Worm (Caenorhabditis elegans) whole organism, L4 larva: ENCODE measurements around the gene C14C6.2.

ENCODE experiments used
- D1046.2 ChIP-seq: fragments of 200-800 bp; sonication (Bioruptor generic); IDR thresholded peaks from 2 replicates; pipeline ENCODE4 v1.3.6; 2022; ENCODE audit warnings: missing genetic modification characterization, missing compliant biosample characterization
- F37D6.2 ChIP-seq: sonication (generic microtip); optimal IDR thresholded peaks from 2 replicates; lab custom pipeline; 2016; ENCODE audit warnings: mild to moderate bottlenecking, missing genetic modification characterization, missing compliant biosample characterization
- F44E2.7 ChIP-seq: fragments of 200-800 bp; sonication (Bioruptor generic); IDR thresholded peaks from 2 replicates; pipeline ENCODE4 v2.1.2; 2022; ENCODE audit warnings: missing genetic modification characterization, missing compliant biosample characterization
- F49E8.2 ChIP-seq: sonication (generic microtip); optimal IDR thresholded peaks from 2 replicates; lab custom pipeline; 2016; ENCODE audit warnings: missing compliant biosample characterization, mild to moderate bottlenecking, missing genetic modification characterization, borderline replicate concordance
- T20F7.1 ChIP-seq: fragments of 200-800 bp; sonication (Bioruptor generic); optimal IDR thresholded peaks from 2 replicates; lab custom pipeline; 2018; ENCODE audit warnings: mild to moderate bottlenecking, missing genetic modification characterization, missing compliant biosample characterization
- aly-2 ChIP-seq: sonication (generic microtip); optimal IDR thresholded peaks from 2 replicates; lab custom pipeline; 2018; ENCODE audit warnings: missing biosample characterization, missing genetic modification characterization
- ceh-20 ChIP-seq: fragments of 200-800 bp; sonication (Bioruptor generic); IDR thresholded peaks from 2 replicates; pipeline ENCODE4 v1.3.6; 2022; ENCODE audit warnings: missing genetic modification reagents, missing genetic modification characterization, missing compliant biosample characterization
- ceh-82 ChIP-seq: sonication (generic microtip); optimal IDR thresholded peaks from 2 replicates; lab custom pipeline; 2017; ENCODE audit warnings: missing biosample characterization, missing genetic modification characterization
- daf-12 ChIP-seq: fragments of 150-350 bp; optimal IDR thresholded peaks from 2 replicates; lab custom pipeline; 2014; ENCODE audit warnings: missing biosample characterization, missing genetic modification reagents, missing genetic modification characterization
- daf-19 ChIP-seq: fragments of 200-800 bp; sonication (Bioruptor generic); conservative IDR thresholded peaks from 2 replicates; pipeline ENCODE4 v1.3.6; 2022; ENCODE audit warnings: missing genetic modification characterization, missing compliant biosample characterization
- daf-8 ChIP-seq: fragments of 200-800 bp; sonication (Bioruptor generic); IDR thresholded peaks from 2 replicates; pipeline ENCODE4 v1.3.6; 2022; ENCODE audit warnings: missing genetic modification characterization, missing compliant biosample characterization
- dmd-8 ChIP-seq: fragments of 200-800 bp; sonication (Bioruptor generic); IDR thresholded peaks from 2 replicates; pipeline ENCODE4 v1.3.6; 2022; ENCODE audit warnings: missing genetic modification characterization, missing compliant biosample characterization
- dmd-9 ChIP-seq: fragments of 200-800 bp; sonication (Bioruptor generic); IDR thresholded peaks from 2 replicates; pipeline ENCODE4 v1.3.6; 2022; ENCODE audit warnings: missing genetic modification reagents, missing genetic modification characterization, missing compliant biosample characterization
- gei-8 ChIP-seq: fragments of 200-800 bp; sonication (Bioruptor generic); optimal IDR thresholded peaks from 2 replicates; lab custom pipeline; 2018; ENCODE audit warnings: mild to moderate bottlenecking, missing genetic modification characterization, missing compliant biosample characterization
- hif-1 ChIP-seq, 2 experiments: sonication (generic microtip); optimal IDR thresholded peaks; 2 replicates each; lab custom pipeline; 2016 to 2017; ENCODE audit warnings: missing compliant biosample characterization in 2 of 2, missing genetic modification characterization in 2 of 2, missing genetic modification reagents in 2 of 2, missing genotype in 2 of 2, mild to moderate bottlenecking in 1 of 2
- hlh-30 ChIP-seq: sonication (generic microtip); optimal IDR thresholded peaks from 2 replicates; lab custom pipeline; 2017; ENCODE audit warnings: antibody characterized with exemption, mild to moderate bottlenecking, missing genetic modification characterization, missing compliant biosample characterization; ENCODE audit not compliant: insufficient read depth
- jun-1 ChIP-seq: fragments of 150-350 bp; optimal IDR thresholded peaks from 2 replicates; lab custom pipeline; 2014; ENCODE audit warnings: missing biosample characterization, missing genetic modification reagents, missing genetic modification characterization
- lin-1 ChIP-seq: fragments of 200-800 bp; sonication (Bioruptor generic); IDR thresholded peaks from 2 replicates; pipeline ENCODE4 v1.3.6; 2022; ENCODE audit warnings: missing genetic modification reagents, missing genetic modification characterization, missing compliant biosample characterization
- lin-15B ChIP-seq: fragments of 150-350 bp; sonication (generic microtip); optimal IDR thresholded peaks from 3 replicates; lab custom pipeline; 2014; ENCODE audit warnings: missing biosample characterization, missing genetic modification characterization
- lin-29 ChIP-seq: fragments of 200-800 bp; sonication (Bioruptor generic); IDR thresholded peaks from 2 replicates; pipeline ENCODE4 v1.3.6; 2022; ENCODE audit warnings: missing genetic modification reagents, missing genetic modification characterization, missing compliant biosample characterization
- lin-39 ChIP-seq: fragments of 150-350 bp; optimal IDR thresholded peaks from 2 replicates; lab custom pipeline; 2014; ENCODE audit warnings: missing biosample characterization, missing genetic modification reagents, missing genetic modification characterization
- madf-5 ChIP-seq, 2 experiments: fragments of 200-800 bp; sonication (Bioruptor generic); IDR thresholded peaks; 2 replicates each; pipeline ENCODE4 v1.3.6; 2022; ENCODE audit warnings: missing compliant biosample characterization in 2 of 2, missing genetic modification characterization in 2 of 2
- madf-9 ChIP-seq: fragments of 200-800 bp; sonication (Bioruptor generic); conservative IDR thresholded peaks from 2 replicates; pipeline ENCODE4 v1.3.6; 2022; ENCODE audit warnings: missing genetic modification reagents, missing genetic modification characterization, missing compliant biosample characterization
- mdt-29 ChIP-seq: fragments of 200-800 bp; sonication (Bioruptor generic); IDR thresholded peaks from 2 replicates; pipeline ENCODE4 v1.3.6; 2022; ENCODE audit warnings: missing genetic modification reagents, missing genetic modification characterization, missing compliant biosample characterization
- mep-1 ChIP-seq: fragments of 150-350 bp; sonication (generic microtip); optimal IDR thresholded peaks from 3 replicates; lab custom pipeline; 2014; ENCODE audit warnings: missing biosample characterization, missing genetic modification characterization
- nhr-11 ChIP-seq: fragments of 150-350 bp; optimal IDR thresholded peaks from 2 replicates; lab custom pipeline; 2014; ENCODE audit warnings: missing biosample characterization, missing genetic modification characterization
- nhr-25 ChIP-seq: sonication (generic microtip); optimal IDR thresholded peaks from 2 replicates; lab custom pipeline; 2017; ENCODE audit warnings: missing genetic modification characterization, mild to moderate bottlenecking, missing compliant biosample characterization, antibody characterized with exemption, moderate library complexity, borderline replicate concordance; ENCODE audit not compliant: insufficient read depth
- nhr-28 ChIP-seq: fragments of 150-350 bp; optimal IDR thresholded peaks from 2 replicates; lab custom pipeline; 2014; ENCODE audit warnings: missing biosample characterization, missing genetic modification characterization
- nhr-41 ChIP-seq: fragments of 200-800 bp; sonication (Bioruptor generic); IDR thresholded peaks from 2 replicates; pipeline ENCODE4 v1.3.6; 2022; ENCODE audit warnings: missing genetic modification reagents, missing genetic modification characterization, missing compliant biosample characterization
- nhr-42 ChIP-seq: fragments of 200-800 bp; sonication (Bioruptor generic); IDR thresholded peaks from 2 replicates; pipeline ENCODE4 v1.3.6; 2022; ENCODE audit warnings: missing genetic modification characterization, missing compliant biosample characterization
- nhr-48 ChIP-seq: sonication (generic microtip); optimal IDR thresholded peaks from 2 replicates; lab custom pipeline; 2016; ENCODE audit warnings: mild to moderate bottlenecking, missing genetic modification characterization, missing compliant biosample characterization
- skn-1 ChIP-seq: fragments of 150-350 bp; optimal IDR thresholded peaks from 2 replicates; lab custom pipeline; 2014; ENCODE audit warnings: missing biosample characterization, missing genetic modification characterization
- snpc-1.2 ChIP-seq: fragments of 200-800 bp; sonication (Bioruptor generic); IDR thresholded peaks from 2 replicates; pipeline ENCODE4 v1.3.6; 2022; ENCODE audit warnings: missing genetic modification reagents, missing genetic modification characterization, missing compliant biosample characterization
- tag-97 ChIP-seq: fragments of 200-800 bp; sonication (Bioruptor generic); IDR thresholded peaks from 2 replicates; pipeline ENCODE4 v1.3.6; 2022; ENCODE audit warnings: missing genetic modification characterization, missing compliant biosample characterization
- zag-1 ChIP-seq: fragments of 150-350 bp; optimal IDR thresholded peaks from 2 replicates; lab custom pipeline; 2014; ENCODE audit warnings: missing biosample characterization, missing genetic modification characterization

Gene C14C6.2

DNA sequence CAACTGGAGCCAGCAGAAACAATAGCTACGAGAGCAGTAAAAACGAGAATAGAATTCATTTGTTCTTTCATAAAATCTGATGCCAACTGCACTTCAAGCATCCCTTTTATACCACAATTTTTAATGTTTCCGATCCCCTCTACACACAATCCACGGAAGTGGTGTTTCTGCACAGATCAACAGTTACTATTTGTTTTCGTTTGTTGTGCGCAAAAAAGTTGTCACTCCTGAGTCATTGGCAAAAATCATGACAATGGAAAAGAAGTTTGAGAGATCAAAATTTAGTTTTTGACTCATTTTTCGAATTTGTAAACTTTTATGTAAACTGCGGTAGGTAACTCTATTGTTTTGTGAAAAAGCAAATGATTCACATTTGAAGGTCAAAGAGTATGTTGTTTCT, 41.2 kb downstream of the C14C6.2 start, which contains the start of gene srlf-37:
Gene srlf-37, minus strand, starts transcription at position 101 of the 400 bp plus-strand sequence.
- TF ChIP-seq zag-1 (tag; lab: Kevin White, UChicago) (no peak), lin-29 (no peak), aly-2 (no peak), nhr-42 (GFP tag; lab: Robert Waterston, UW) (no peak), dmd-8 (GFP tag; lab: Robert Waterston, UW) (no peak), skn-1 (tag; lab: Kevin White, UChicago) (no peak), snpc-1.2 (GFP tag; lab: Robert Waterston, UW) (no peak), daf-19 (GFP tag; lab: Robert Waterston, UW) (no peak), T20F7.1 (GFP tag; lab: Kevin White, UChicago) (no peak), nhr-25 (tag; lab: Kevin White, UChicago) (no peak), daf-8 (GFP tag; lab: Robert Waterston, UW) (no peak), nhr-41 (GFP tag; lab: Robert Waterston, UW) (no peak), gei-8 (no peak), F49E8.2 (tag; lab: Kevin White, UChicago) (no peak), dmd-9 (GFP tag; lab: Robert Waterston, UW) (no peak)

DNA sequence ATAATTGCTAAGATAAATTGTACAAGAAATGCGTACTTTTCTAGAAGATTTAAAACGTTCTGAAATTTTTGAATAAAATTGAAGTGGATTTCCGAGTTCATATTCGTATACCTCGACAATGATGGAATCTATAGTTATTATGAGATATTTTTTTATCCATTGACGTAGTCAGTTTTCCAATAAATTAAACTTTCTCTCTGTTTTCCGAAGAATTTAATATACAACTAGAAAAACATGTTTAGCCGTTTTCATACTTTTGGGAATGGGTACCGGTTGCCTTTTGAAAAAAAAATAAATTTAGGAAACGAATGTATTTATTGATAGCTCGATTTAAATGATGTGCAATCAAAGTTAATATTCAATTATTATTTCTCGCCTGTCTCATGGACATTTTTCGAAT, 45.9 kb downstream of the C14C6.2 start, which contains the start of gene srw-109:
Gene srw-109, minus strand, starts transcription at position 101 of the 400 bp plus-strand sequence.
- TF ChIP-seq lin-29 (no peak), lin-1 (GFP tag; lab: Robert Waterston, UW) (no peak), mdt-29 (no peak), dmd-9 (GFP tag; lab: Robert Waterston, UW) (no peak)
- TF ChIP-seq, all 104 proteins: peak for 0

- TF ChIP-seq F37D6.2 (tag; lab: Kevin White, UChicago) (no peak), mep-1 (no peak), daf-12 (tag; lab: Kevin White, UChicago) (no peak), ceh-20 (GFP tag; lab: Robert Waterston, UW) (no peak), D1046.2 (GFP tag; lab: Robert Waterston, UW) (no peak), F44E2.7 (no peak), snpc-1.2 (GFP tag; lab: Robert Waterston, UW) (no peak), madf-9 (GFP tag; lab: Robert Waterston, UW) (no peak), nhr-11 (no peak), madf-5 (GFP tag; IDR thresholded peaks at IDR 0.05; lab: Robert Waterston, UW) (no peak), ceh-82 (tag; lab: Kevin White, UChicago) (no peak), dmd-8 (GFP tag; lab: Robert Waterston, UW) (no peak), nhr-48 (tag; lab: Kevin White, UChicago) (no peak), tag-97 (no peak), lin-15B (tag; lab: Kevin White, UChicago) (no peak)
- TF ChIP-seq, all 104 proteins: peak for 0
Measured at ce11 chrV:609671-610070, 46.7 kb downstream of the C14C6.2 start, which contains the start of gene srlf-36. srlf-36 (minus strand) TSS chrV:609771.

ce11 chrV:610217-610616, 47.3 kb downstream of the C14C6.2 start, which contains the start of gene nhr-90:
nhr-90 (plus strand) TSS chrV:610512.
- peak; percentile 9 for TF ChIP-seq nhr-28 (tag; lab: Kevin White, UChicago)
- no peak for TF ChIP-seq jun-1
- no peak for TF ChIP-seq hif-1 (tag; optimal IDR thresholded peaks at IDR 0.05; lab: Kevin White, UChicago)
- TF ChIP-seq hlh-30 (tag; lab: Kevin White, UChicago), result peak; percentile 70
- no peak for TF ChIP-seq lin-39
